Worm (Caenorhabditis elegans) whole organism, L4/young adult: Measurements from ENCODE around the gene F09C6.16.

Experiments used
- W03F9.2 ChIP-seq: fragments of 150-350 bp; optimal IDR thresholded peaks from 2 replicates; lab custom pipeline; 2014; ENCODE audit warnings: missing biosample characterization, missing genetic modification characterization
- dao-5 ChIP-seq: sonication (generic microtip); optimal IDR thresholded peaks from 2 replicates; lab custom pipeline; 2016; ENCODE audit warnings: missing genotype, missing genetic modification characterization, moderate library complexity, missing compliant biosample characterization
- him-1 ChIP-seq: sonication (generic microtip); optimal IDR thresholded peaks from 2 replicates; lab custom pipeline; 2016; ENCODE audit warnings: missing genotype, missing genetic modification reagents, missing genetic modification characterization, missing compliant biosample characterization

F09C6.16 gene

DNA sequence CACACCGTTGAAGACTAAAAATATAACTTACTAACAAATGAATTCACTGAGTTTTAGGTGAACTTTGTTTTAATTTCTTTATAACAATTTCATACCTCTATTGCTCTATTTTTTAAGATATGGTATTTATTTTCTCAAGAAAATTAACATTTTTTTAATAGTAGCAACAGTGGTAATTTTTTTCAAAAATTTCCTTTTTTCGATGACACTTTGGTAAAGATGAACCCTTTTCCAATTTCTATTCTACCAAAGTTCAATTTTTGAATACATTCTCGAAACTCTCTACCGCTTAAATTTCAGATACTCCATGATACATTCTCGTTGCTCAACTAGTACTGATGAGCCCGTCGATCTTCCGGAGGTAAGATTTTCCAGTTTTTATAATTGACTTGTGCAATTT, 2.2 kb upstream of the F09C6.16 start, which contains the start of gene nhr-116:
Gene nhr-116, plus strand, starts transcription at position 301 of the 400 bp plus-strand sequence.
- no peak for TF ChIP-seq W03F9.2 (tag; lab: Kevin White, UChicago)
- TF ChIP-seq dao-5 (tag; lab: Kevin White, UChicago) = no peak
- TF ChIP-seq him-1 = no peak

DNA sequence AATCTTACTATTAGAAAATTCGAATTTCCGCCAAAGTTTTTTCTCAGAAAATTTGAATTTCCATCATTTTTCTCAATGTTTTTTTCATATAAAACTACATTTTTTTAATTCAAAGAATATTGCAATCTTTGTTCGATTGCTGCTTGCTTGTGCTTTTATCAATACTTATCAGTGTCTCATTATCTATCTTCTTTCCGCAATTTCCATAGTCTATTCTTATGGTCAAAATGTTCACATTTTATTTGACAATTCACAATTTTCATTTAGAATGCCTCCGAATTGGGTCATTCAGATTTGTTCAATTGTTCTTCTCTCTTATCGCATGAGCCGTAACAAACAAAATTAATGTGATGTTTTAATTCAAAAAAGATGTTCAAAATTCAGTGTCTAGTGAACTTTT, 1.5 kb upstream of the F09C6.16 start:
- TF ChIP-seq W03F9.2 (tag; lab: Kevin White, UChicago) (no peak), dao-5 (tag; lab: Kevin White, UChicago) (no peak), him-1 (no peak)

DNA sequence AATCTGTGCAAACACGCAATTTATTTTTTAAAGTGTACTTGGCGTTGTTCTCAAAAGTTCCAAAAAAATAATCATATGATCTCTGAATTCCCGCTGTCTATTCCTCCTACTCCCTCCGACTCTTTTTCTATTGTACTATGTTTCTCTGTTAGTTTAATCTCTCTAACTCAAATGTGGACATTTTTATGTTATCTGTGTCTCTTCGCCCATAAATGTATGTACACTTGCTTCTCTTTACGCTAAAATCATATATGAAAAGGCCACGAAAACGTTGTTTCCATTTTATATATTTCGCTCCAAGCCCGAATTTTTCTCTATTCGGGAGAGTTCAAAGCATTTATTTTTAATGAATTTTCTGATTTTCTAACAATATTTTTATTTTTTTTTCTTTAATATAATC, 1.1 kb upstream of the F09C6.16 start:
- TF ChIP-seq dao-5 (tag; lab: Kevin White, UChicago) (no peak), him-1 (no peak), W03F9.2 (tag; lab: Kevin White, UChicago) (no peak)

DNA sequence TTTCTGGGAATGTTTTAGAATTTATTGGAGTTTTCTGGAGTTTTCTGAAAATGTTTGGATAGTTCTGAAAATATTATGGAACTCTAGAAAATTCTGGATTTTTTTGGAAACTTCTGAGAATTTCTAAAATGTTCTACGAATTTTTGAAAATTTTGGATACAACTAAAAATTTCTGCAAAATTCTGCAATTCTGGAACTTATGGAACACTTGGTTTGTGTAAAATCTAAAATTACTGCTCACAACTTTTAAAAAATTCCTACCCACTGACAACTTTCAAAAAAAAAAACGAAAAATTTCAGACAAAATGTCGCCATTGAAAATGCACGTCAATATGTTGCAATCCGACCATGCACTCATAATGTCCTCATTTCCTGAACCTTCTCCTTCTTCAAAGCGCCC, 5.2 kb downstream of the F09C6.16 start, which contains the start of gene nhr-262:
Gene nhr-262, plus strand, starts transcription at position 301 of the 400 bp plus-strand sequence.
- TF ChIP-seq dao-5 (tag; lab: Kevin White, UChicago) = no peak
- no peak for TF ChIP-seq him-1
- no peak for TF ChIP-seq W03F9.2 (tag; lab: Kevin White, UChicago)

DNA sequence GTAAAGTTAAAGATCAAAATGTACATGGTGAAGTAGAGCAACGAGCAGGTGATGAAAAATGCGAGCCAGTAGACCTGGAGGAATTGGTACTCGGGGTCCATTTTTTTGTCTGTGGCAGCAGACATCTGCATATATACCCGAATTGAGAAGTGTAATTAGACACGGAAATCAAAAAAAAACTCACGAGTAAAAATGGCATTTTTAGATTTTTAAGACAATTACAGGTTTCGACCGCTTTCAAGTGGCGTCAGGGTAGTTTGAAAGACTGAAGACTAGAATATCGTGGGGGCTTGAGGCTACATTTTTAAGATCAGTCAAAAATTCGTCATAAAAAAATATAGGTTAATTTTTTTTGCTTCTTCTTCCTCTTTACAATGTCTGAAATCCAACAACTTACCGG, 7.0 kb downstream of the F09C6.16 start, which contains the start of gene srd-68:
Gene srd-68, minus strand, starts transcription at position 101 of the 400 bp plus-strand sequence.
- TF ChIP-seq dao-5 (tag; lab: Kevin White, UChicago) = no peak
- TF ChIP-seq him-1 = no peak
- no peak for TF ChIP-seq W03F9.2 (tag; lab: Kevin White, UChicago)

DNA sequence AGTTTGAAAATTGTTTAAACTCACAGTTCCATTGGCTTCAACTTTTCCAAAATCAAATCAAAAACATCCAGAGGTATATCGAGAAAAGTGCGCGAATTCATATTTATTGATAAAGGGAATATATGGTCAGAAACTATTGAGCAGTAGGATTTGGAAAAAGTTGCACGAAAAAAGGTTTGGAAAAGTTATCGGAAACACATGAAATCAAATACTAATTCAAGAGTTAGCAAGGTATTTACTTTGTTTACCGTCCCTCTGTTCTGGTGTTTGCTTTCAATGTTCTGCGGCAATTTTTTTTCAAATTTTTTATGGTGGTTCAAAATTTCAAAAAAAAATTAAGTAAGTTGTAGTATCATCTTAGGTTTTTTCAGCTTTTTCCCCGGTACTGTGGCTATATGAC, 10.4 kb downstream of the F09C6.16 start, which contains the start of gene fbxa-45:
Gene fbxa-45, minus strand, starts transcription at position 101 of the 400 bp plus-strand sequence.
- TF ChIP-seq him-1 = no peak
- no peak for TF ChIP-seq W03F9.2 (tag; lab: Kevin White, UChicago)
- TF ChIP-seq dao-5 (tag; lab: Kevin White, UChicago) = no peak

DNA sequence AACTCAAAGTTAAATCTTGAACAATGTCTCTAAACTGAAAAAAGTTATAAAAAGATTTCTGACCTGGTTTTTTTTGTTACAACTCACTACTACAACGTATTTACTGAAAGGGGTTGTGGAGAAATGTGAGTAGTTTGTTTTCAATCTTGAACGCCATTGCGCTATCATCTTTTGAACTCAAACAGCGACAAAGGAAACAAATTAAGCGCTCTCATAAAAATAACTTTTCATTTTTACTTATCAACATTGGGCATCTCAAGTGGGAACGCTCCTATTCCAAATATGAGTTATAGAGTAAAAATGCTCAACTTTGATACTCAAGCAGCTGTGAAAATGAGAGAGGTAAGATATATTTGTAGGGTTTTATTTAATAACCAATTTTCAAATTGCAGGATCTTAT, 16.3 kb downstream of the F09C6.16 start, which contains the start of gene F09C6.15:
Gene F09C6.15, plus strand, starts transcription at position 301 of the 400 bp plus-strand sequence.
- TF ChIP-seq W03F9.2 (tag; lab: Kevin White, UChicago) = no peak
- no peak for TF ChIP-seq him-1
- TF ChIP-seq dao-5 (tag; lab: Kevin White, UChicago) = no peak

DNA sequence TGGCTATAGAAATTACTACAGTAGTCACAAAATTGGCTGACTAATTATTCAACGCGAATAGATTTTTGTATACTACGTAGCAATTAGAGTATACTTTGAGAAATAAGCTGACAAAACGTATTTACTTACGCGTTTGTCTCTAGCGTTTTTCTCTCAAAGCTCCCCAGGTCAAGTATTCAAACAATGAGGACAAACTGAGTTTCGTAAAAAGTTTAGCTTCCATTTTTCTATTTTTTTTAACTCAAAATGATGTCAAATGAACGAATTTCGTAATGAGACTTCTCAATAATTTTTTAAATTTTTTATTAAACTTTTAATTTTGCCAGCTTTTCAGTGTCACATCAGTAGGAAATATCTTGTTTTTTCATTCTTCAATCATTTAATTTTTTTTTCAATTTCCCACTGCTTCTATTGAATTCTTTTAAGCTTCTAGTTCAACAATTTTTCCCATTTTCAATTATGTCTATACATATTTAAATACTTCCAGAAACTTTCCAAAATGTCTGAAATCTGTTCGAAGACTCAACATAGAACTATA, 20.9 kb downstream of the F09C6.16 start, which contains the start of the genes ifas-2 and fbxa-44:
Gene ifas-2, minus strand, starts transcription at position 101 of the 538 bp plus-strand sequence.
Gene fbxa-44, plus strand, starts transcription at position 488 of the 538 bp plus-strand sequence.
- TF ChIP-seq dao-5 (tag; lab: Kevin White, UChicago) = no peak
- no peak for TF ChIP-seq W03F9.2 (tag; lab: Kevin White, UChicago)
- no peak for TF ChIP-seq him-1

DNA sequence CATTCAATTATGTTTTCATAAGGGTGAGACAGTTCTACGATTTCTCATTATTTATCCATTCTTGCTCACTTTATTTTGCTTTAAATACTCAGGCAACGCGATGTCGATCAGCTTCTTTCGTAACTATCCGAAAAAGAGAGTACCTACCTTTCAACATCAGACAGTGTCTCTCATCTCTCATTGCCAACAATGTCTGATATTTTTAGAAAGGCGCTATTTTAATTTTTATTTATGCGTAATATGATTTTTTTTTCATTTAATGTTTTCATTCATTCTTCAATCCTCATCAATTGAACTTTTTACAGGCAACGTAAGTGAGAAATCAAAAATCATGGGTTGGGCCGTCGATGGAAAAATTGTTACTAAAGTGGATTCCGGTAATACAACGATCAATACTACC, 25.0 kb downstream of the F09C6.16 start, which contains the start of gene F09C6.13:
Gene F09C6.13, plus strand, starts transcription at position 301 of the 400 bp plus-strand sequence.
- no peak for TF ChIP-seq W03F9.2 (tag; lab: Kevin White, UChicago)
- no peak for TF ChIP-seq him-1
- no peak for TF ChIP-seq dao-5 (tag; lab: Kevin White, UChicago)

DNA sequence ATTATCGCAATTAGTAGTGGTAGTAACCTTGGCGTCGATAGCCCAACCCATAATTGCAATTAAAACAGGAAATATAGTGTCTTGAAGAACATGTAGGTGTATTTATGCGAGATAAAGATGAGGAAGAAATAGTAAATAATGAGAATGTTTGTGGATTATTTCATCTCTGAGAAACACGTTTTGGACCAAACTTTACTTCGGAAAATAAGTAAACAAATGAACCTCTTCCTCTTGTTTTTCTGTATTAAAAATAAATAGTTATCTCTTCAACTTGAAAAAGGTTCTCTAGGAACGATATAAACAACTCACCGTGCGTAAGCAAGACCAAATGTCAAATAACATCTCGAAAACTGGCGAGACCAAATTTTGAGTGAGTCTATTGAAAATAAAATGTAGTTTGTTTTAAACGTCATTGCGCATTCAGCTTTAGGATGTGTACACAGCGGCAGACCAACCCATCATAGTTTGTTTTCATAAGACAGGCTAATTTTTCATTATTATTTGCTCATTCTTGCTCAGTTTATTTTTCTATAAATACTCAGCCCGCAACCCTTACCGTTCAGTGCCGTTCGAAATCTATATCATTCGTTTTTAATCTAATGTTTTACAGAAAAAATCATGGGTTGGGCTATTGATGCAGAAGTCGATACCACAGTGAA, 27.4 kb downstream of the F09C6.16 start, which contains the start of the genes F09C6.11 and F09C6.12:
Gene F09C6.11, minus strand, starts transcription at position 51 of the 659 bp plus-strand sequence.
Gene F09C6.12, plus strand, starts transcription at position 609 of the 659 bp plus-strand sequence.
- TF ChIP-seq W03F9.2 (tag; lab: Kevin White, UChicago) = no peak
- no peak for TF ChIP-seq him-1
- no peak for TF ChIP-seq dao-5 (tag; lab: Kevin White, UChicago)

DNA sequence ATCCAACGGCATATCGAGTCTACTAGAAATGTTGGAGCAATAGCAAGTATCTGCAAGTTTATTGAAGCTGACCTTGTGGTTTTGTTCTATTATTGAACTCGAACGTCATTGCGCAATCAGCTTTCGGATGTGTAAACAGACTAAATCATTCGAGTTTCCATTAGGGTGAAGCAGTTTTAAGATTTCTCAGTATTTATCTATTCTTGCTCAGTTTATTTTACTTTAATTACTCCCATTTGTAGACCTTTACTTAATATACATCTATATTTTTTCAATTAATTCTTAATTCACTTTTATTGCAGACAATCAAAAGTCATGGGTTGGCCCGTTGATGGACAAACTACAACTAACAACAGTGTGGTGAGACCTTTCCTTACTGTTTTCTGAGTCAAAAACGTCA, 29.1 kb downstream of the F09C6.16 start, which contains the start of gene F09C6.14:
Gene F09C6.14, plus strand, starts transcription at position 301 of the 400 bp plus-strand sequence.
- no peak for TF ChIP-seq him-1
- no peak for TF ChIP-seq W03F9.2 (tag; lab: Kevin White, UChicago)
- no peak for TF ChIP-seq dao-5 (tag; lab: Kevin White, UChicago)

DNA sequence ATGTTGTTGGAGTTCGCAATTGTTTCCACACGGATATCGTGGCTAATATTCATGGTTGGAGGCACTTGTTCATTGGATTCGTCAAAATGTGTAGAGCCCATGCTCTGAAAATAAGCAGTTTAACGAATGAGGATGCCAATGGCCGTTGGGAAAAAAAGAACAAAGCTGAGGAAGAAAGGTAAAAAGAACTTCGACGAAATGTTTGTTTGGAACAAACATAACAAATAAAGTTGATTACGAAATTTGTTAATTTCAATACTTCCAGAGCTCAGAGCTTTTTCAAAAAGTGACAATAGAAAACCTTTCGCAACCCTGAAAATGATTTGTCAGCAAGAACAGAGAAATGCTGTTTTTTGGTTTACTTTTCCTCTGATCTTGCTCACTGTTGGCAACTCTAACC, 29.7 kb downstream of the F09C6.16 start, which contains the start of gene F09C6.3:
Gene F09C6.3, minus strand, starts transcription at position 101 of the 400 bp plus-strand sequence.
- no peak for TF ChIP-seq W03F9.2 (tag; lab: Kevin White, UChicago)
- TF ChIP-seq dao-5 (tag; lab: Kevin White, UChicago) = no peak
- no peak for TF ChIP-seq him-1

DNA sequence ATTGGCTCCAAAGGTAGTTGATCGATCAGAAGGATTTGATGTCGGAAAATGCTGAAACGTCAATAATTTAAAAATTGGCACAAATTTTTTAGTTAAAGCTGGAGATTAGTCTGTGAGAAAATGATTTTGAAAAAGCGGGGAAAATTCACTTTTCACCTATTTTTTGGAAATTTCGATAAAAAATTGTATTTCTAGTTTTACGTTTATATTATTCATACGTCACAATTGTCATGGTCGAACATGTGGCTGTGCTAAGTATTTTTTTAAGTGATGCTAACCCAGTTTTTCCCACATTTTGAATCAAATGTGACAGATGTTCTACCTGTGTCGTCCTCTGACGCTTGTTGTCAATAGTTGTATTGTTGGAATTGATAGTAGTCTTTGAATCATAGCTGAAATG, 30.2 kb downstream of the F09C6.16 start:
- TF ChIP-seq W03F9.2 (tag; lab: Kevin White, UChicago) = no peak

DNA sequence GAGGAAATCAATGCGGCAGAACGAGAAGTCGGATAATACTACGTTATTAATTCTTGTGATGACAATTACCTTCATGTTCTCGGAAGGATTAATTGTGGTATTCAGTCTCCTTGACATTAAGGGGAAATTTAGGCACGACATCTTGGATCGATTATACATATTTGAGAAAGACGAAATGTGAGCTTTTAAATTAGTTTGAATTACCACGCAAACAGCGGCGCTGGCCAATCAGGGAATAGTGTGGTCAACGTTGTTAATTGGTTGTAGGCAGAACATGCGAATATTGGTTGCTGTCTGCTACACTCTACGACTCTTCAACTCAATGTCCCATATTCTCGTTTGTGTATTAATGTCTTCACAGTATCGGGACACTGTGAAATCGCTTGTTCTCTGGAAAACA, 34.8 kb downstream of the F09C6.16 start, which contains the start of gene F49A5.10:
Gene F49A5.10, plus strand, starts transcription at position 301 of the 400 bp plus-strand sequence.
- TF ChIP-seq W03F9.2 (tag; lab: Kevin White, UChicago) (no peak), dao-5 (tag; lab: Kevin White, UChicago) (no peak)
